Worm (Caenorhabditis elegans) whole organism, L4/young adult: ENCODE measurements around the gene Y61B8A.6.

Experiments
- W03F9.2 ChIP-seq: fragments of 150-350 bp; optimal IDR thresholded peaks from 2 replicates; lab custom pipeline; 2014; ENCODE audit warnings: missing biosample characterization, missing genetic modification characterization
- dao-5 ChIP-seq: sonication (generic microtip); optimal IDR thresholded peaks from 2 replicates; lab custom pipeline; 2016; ENCODE audit warnings: missing genotype, missing genetic modification characterization, moderate library complexity, missing compliant biosample characterization

DNA sequence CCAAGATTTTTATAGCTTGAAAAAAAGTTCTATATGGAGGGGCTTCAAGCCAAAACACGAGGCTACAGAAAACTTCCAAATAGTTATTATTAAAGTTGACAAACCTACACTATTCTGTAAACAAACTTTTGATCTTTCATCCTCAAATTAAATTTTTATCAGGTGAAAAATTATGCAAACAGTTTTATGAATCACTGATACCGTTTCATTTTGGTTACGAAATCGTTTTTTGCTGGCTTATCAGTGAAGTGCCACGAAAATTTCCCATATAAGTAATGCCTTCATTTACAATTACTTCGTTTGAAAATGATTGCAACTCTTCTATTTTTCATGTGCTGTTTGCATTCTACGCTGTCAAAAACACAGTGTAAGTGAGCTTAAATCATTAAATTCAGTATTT lies 12.9 kb upstream of the Y61B8A.6 start, which contains the start of gene T19C9.8:
- TF ChIP-seq dao-5 (tag; lab: Kevin White, UChicago) (no peak), W03F9.2 (no peak)
